Worm (Caenorhabditis elegans) whole organism, midembryonic: ENCODE results near the gene phb-2.

ENCODE experiments used
- flt-1 ChIP-seq: fragments of 200-800 bp; sonication (Bioruptor generic); IDR thresholded peaks from 2 replicates; pipeline ENCODE4 v1.3.6; 2022; ENCODE audit warnings: missing genetic modification characterization, missing compliant biosample characterization
- tab-1 ChIP-seq: fragments of 200-800 bp; sonication (Bioruptor generic); IDR thresholded peaks from 2 replicates; pipeline ENCODE4 v1.3.6; 2022; ENCODE audit warnings: missing genetic modification characterization, missing compliant biosample characterization
- ztf-23 ChIP-seq: fragments of 200-800 bp; sonication (Bioruptor generic); IDR thresholded peaks from 2 replicates; pipeline ENCODE4 v1.3.6; 2022; ENCODE audit warnings: missing genetic modification reagents, missing genetic modification characterization, missing compliant biosample characterization
- ztf-29 ChIP-seq: fragments of 200-800 bp; sonication (Bioruptor generic); IDR thresholded peaks from 2 replicates; pipeline ENCODE4 v1.3.6; 2022; ENCODE audit warnings: missing genetic modification reagents, missing genetic modification characterization, missing compliant biosample characterization

DNA sequence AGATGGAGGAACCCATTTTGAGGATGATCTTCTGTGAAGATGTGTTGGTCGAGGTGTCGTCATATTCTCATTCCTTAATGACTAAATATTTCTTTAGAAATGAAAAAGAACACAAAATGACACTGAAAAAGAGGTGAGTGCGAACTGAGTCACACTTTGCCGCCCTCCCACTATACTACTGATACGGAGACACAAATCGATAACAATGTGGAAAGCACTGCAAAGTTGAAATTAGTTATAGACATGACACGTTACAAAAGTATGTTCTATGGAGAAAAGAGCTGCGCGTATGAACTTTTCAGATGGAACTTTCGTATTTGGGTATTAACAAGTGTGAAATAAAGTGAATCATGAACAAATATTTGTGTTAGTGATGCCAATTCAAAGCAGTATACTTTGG, 7.0 kb upstream of the phb-2 start, which contains the start of gene tat-4:
- TF ChIP-seq ztf-29 (GFP tag; lab: Robert Waterston, UW) (no peak), flt-1 (GFP tag; lab: Robert Waterston, UW) (no peak), tab-1 (GFP tag; lab: Robert Waterston, UW) (no peak), ztf-23 (GFP tag; lab: Robert Waterston, UW) (no peak)
